Worm (Caenorhabditis elegans): Measurements from ENCODE around the gene str-63.

ce11 chrV:3342504-3342903 is 8.9 kb upstream of the str-63 start, which contains the start of gene C17B7.3:
- TF ChIP-seq egl-27 (tag; optimal IDR thresholded peaks at IDR 0.05) (no peak), snpc-4 (tag; optimal IDR thresholded peaks at IDR 0.05) (no peak), zip-4 (GFP tag; optimal IDR thresholded peaks at IDR 0.05) (no peak), lir-3 (tag; optimal IDR thresholded peaks at IDR 0.05; ENCODE audit: poor library complexity) (no peak), unc-130 (tag; optimal IDR thresholded peaks at IDR 0.05) (no peak), lsy-2 (tag; optimal IDR thresholded peaks at IDR 0.05) (no peak)
